Comparison of ENCODE assay signal across 1 fruit fly cellular context in genomic region chrX:14237873-14238394, dm6.
TF ChIP-seq lines count a peak whose summit lies in the region.

Gene Fbxl4 (minus strand): TSS chrX:14237923.
Gene Dus2 (plus strand): TSS chrX:14237988.

TF ChIP-seq in whole organism, embryonic, 481 proteins besides CTCF, POLR2A, EP300 and RAD21 (continued from another document and continues in another):
- TF ChIP-seq schlank (tag; optimal IDR thresholded peaks at IDR 0.05; lab: Kevin White, UChicago): peak; percentile 70
- TF ChIP-seq NC2α (GFP tag; optimal IDR thresholded peaks at IDR 0.05; lab: Kevin White, UChicago): peak; percentile 63
- no peak for TF ChIP-seq mld (GFP tag; IDR thresholded peaks at IDR 0.05; lab: Robert Waterston, UW; ENCODE audit: partially characterized antibody)
- TF ChIP-seq CG10959 (GFP tag; IDR thresholded peaks at IDR 0.05; lab: Robert Waterston, UW): peak; percentile 94
- peak; percentile 96 for TF ChIP-seq row (GFP tag; IDR thresholded peaks at IDR 0.05; lab: Robert Waterston, UW)
- TF ChIP-seq Bdp1 (GFP tag; optimal IDR thresholded peaks at IDR 0.05; lab: Kevin White, UChicago): peak; percentile 81
- TF ChIP-seq CG6854 (GFP tag; optimal IDR thresholded peaks at IDR 0.05; lab: Kevin White, UChicago): peak; percentile 74
- TF ChIP-seq lab (GFP tag; optimal IDR thresholded peaks at IDR 0.05; lab: Kevin White, UChicago): peak; percentile 92
- TF ChIP-seq CG10366 (GFP tag; IDR thresholded peaks at IDR 0.05; lab: Robert Waterston, UW): peak; percentile 91
- TF ChIP-seq CG13424 (tag; optimal IDR thresholded peaks at IDR 0.05; lab: Kevin White, UChicago): peak; percentile 95
- peak; percentile 68 for TF ChIP-seq Poxn (GFP tag; IDR thresholded peaks at IDR 0.05; lab: Robert Waterston, UW)
- TF ChIP-seq jigr1 (GFP tag; IDR thresholded peaks at IDR 0.05; lab: Robert Waterston, UW): peak; percentile 76
- peak; percentile 85 for TF ChIP-seq CG6765 (GFP tag; optimal IDR thresholded peaks at IDR 0.05; lab: Kevin White, UChicago)
- TF ChIP-seq Med (GFP tag; lab: Kevin White, UChicago): peak; percentile 99
- TF ChIP-seq gfzf (GFP tag; optimal IDR thresholded peaks at IDR 0.05; lab: Kevin White, UChicago): peak; percentile 36
- TF ChIP-seq CG8478 (optimal IDR thresholded peaks at IDR 0.05; lab: Kevin White, UChicago): no peak
- TF ChIP-seq sr (GFP tag; IDR thresholded peaks at IDR 0.05; lab: Robert Waterston, UW): peak; percentile 72; the same call in 2 of the 3 replicates
- no peak for TF ChIP-seq nau (GFP tag; optimal IDR thresholded peaks at IDR 0.05; lab: Kevin White, UChicago)
- TF ChIP-seq sens (GFP tag; lab: Kevin White, UChicago): peak; percentile 98
- TF ChIP-seq CG5953 (GFP tag; IDR thresholded peaks at IDR 0.05; lab: Robert Waterston, UW): peak; percentile 86
- peak; percentile 86 for TF ChIP-seq maf-S (GFP tag; optimal IDR thresholded peaks at IDR 0.05; lab: Kevin White, UChicago)
- peak; percentile 81 for TF ChIP-seq aop (GFP tag; IDR thresholded peaks at IDR 0.05; lab: Robert Waterston, UW)
- TF ChIP-seq dan (GFP tag; IDR thresholded peaks at IDR 0.05; lab: Robert Waterston, UW): peak; percentile 87
- no peak for TF ChIP-seq z (GFP tag; IDR thresholded peaks at IDR 0.05; lab: Robert Waterston, UW)
- peak; percentile 94 for TF ChIP-seq ci (GFP tag; IDR thresholded peaks at IDR 0.05; lab: Robert Waterston, UW)
- TF ChIP-seq tup (GFP tag; optimal IDR thresholded peaks at IDR 0.05; lab: Kevin White, UChicago): peak; percentile 83
- peak; percentile 70 for TF ChIP-seq Nf-YB (GFP tag; optimal IDR thresholded peaks at IDR 0.05; lab: Kevin White, UChicago)
- TF ChIP-seq CG11093 (GFP tag; IDR thresholded peaks at IDR 0.05; lab: Robert Waterston, UW): peak; percentile 85
- peak; percentile 88 for TF ChIP-seq ab (GFP tag; optimal IDR thresholded peaks at IDR 0.05; lab: Kevin White, UChicago)
- peak; percentile 90 for TF ChIP-seq CG10654 (GFP tag; optimal IDR thresholded peaks at IDR 0.05; lab: Kevin White, UChicago)
- TF ChIP-seq ftz-f1 (GFP tag; optimal IDR thresholded peaks at IDR 0.05; lab: Kevin White, UChicago): peak; percentile 51
- peak; percentile 92 for TF ChIP-seq CG1603 (tag; optimal IDR thresholded peaks at IDR 0.05; lab: Kevin White, UChicago)
- peak; percentile 70 for TF ChIP-seq luna (GFP tag; optimal IDR thresholded peaks at IDR 0.05; lab: Kevin White, UChicago)
- TF ChIP-seq CG3726 (GFP tag; IDR thresholded peaks at IDR 0.05; lab: Robert Waterston, UW): peak; percentile 86; the same call in 2 of the 3 replicates
- TF ChIP-seq bbx (GFP tag; IDR thresholded peaks at IDR 0.05; lab: Robert Waterston, UW; ENCODE audit: partially characterized antibody): peak; percentile 38; the same call in 1 of the 2 replicates
- peak; percentile 90 for TF ChIP-seq dmrt99B (tag; optimal IDR thresholded peaks at IDR 0.05; lab: Kevin White, UChicago)
- peak; percentile 88 for TF ChIP-seq CG32767 (GFP tag; IDR thresholded peaks at IDR 0.05; lab: Robert Waterston, UW)
- TF ChIP-seq Tbp (GFP tag; optimal IDR thresholded peaks at IDR 0.05; lab: Kevin White, UChicago): no peak
- peak; percentile 77 for TF ChIP-seq CG12071 (GFP tag; optimal IDR thresholded peaks at IDR 0.05; lab: Kevin White, UChicago)
- TF ChIP-seq mirr (GFP tag; optimal IDR thresholded peaks at IDR 0.05; lab: Kevin White, UChicago): peak; percentile 73
- TF ChIP-seq Asciz (GFP tag; optimal IDR thresholded peaks at IDR 0.05; lab: Kevin White, UChicago): peak; percentile 76
- peak; percentile 92 to 95 for TF ChIP-seq chif (GFP tag; optimal IDR thresholded peaks at IDR 0.05; lab: Kevin White, UChicago)
- no peak for TF ChIP-seq eve (GFP tag; optimal IDR thresholded peaks at IDR 0.05; lab: Kevin White, UChicago)
- TF ChIP-seq D19A (tag; optimal IDR thresholded peaks at IDR 0.05; lab: Kevin White, UChicago): peak; percentile 80
- TF ChIP-seq CG31224 (GFP tag; IDR thresholded peaks at IDR 0.05; lab: Robert Waterston, UW): peak; percentile 84
- TF ChIP-seq CG17186 (GFP tag; optimal IDR thresholded peaks at IDR 0.05; lab: Kevin White, UChicago): peak; percentile 66
- peak; percentile 89 for TF ChIP-seq NfI (GFP tag; optimal IDR thresholded peaks at IDR 0.05; lab: Kevin White, UChicago)
- TF ChIP-seq CG9215 (GFP tag; IDR thresholded peaks at IDR 0.05; lab: Robert Waterston, UW): peak; percentile 84
- peak; percentile 91 for TF ChIP-seq CG18262 (tag; optimal IDR thresholded peaks at IDR 0.05; lab: Kevin White, UChicago)
- peak; percentile 93 for TF ChIP-seq CG2712 (tag; optimal IDR thresholded peaks at IDR 0.05; lab: Kevin White, UChicago)
- TF ChIP-seq Deaf1 (tag; optimal IDR thresholded peaks at IDR 0.05; lab: Kevin White, UChicago): peak; percentile 63
- TF ChIP-seq phol (tag; optimal IDR thresholded peaks at IDR 0.05; lab: Kevin White, UChicago): peak; percentile 96
- TF ChIP-seq Ada2b (GFP tag; IDR thresholded peaks at IDR 0.05; lab: Robert Waterston, UW): peak; percentile 94
- TF ChIP-seq CG31441 (GFP tag; IDR thresholded peaks at IDR 0.05; lab: Robert Waterston, UW): peak; percentile 87
- TF ChIP-seq CG6254 (GFP tag; optimal IDR thresholded peaks at IDR 0.05; lab: Kevin White, UChicago): peak; percentile 78
- TF ChIP-seq tll (GFP tag; optimal IDR thresholded peaks at IDR 0.05; lab: Kevin White, UChicago): no peak
- TF ChIP-seq CG7839 (tag; optimal IDR thresholded peaks at IDR 0.05; lab: Kevin White, UChicago): peak; percentile 93
- peak; percentile 80 for TF ChIP-seq Ets97D (GFP tag; optimal IDR thresholded peaks at IDR 0.05; lab: Kevin White, UChicago)
- peak; percentile 45 for TF ChIP-seq ac (GFP tag; optimal IDR thresholded peaks at IDR 0.05; lab: Kevin White, UChicago)
- peak; percentile 94 for TF ChIP-seq zfh1 (GFP tag; IDR thresholded peaks at IDR 0.05; lab: Robert Waterston, UW)
- TF ChIP-seq CG11085 (GFP tag; IDR thresholded peaks at IDR 0.05; lab: Robert Waterston, UW): peak; percentile 91
- peak; percentile 92 for TF ChIP-seq tx (GFP tag; optimal IDR thresholded peaks at IDR 0.05; lab: Kevin White, UChicago)
- peak; percentile 48 for TF ChIP-seq Hey (tag; optimal IDR thresholded peaks at IDR 0.05; lab: Kevin White, UChicago)
- TF ChIP-seq tin (GFP tag; optimal IDR thresholded peaks at IDR 0.05; lab: Kevin White, UChicago): peak; percentile 97
- TF ChIP-seq az2 (GFP tag; optimal IDR thresholded peaks at IDR 0.05; lab: Kevin White, UChicago): peak; percentile 95
- peak; percentile 60; the same call in 1 of the 2 replicates for TF ChIP-seq sim (GFP tag; IDR thresholded peaks at IDR 0.05; lab: Robert Waterston, UW)
- peak; percentile 94 for TF ChIP-seq Chrac-16 (GFP tag; optimal IDR thresholded peaks at IDR 0.05; lab: Kevin White, UChicago)
- peak; percentile 36 for TF ChIP-seq CG9797 (GFP tag; optimal IDR thresholded peaks at IDR 0.05; lab: Kevin White, UChicago)
- TF ChIP-seq CG8281 (tag; optimal IDR thresholded peaks at IDR 0.05; lab: Kevin White, UChicago): peak; percentile 67
- TF ChIP-seq CG2875 (GFP tag; optimal IDR thresholded peaks at IDR 0.05; lab: Kevin White, UChicago): peak; percentile 82
- TF ChIP-seq dati (GFP tag; IDR thresholded peaks at IDR 0.05; lab: Robert Waterston, UW): peak; percentile 85
- peak; percentile 76 for TF ChIP-seq CG6813 (GFP tag; optimal IDR thresholded peaks at IDR 0.05; lab: Kevin White, UChicago)
- peak; percentile 90 for TF ChIP-seq grau (tag; optimal IDR thresholded peaks at IDR 0.05; lab: Kevin White, UChicago)
- peak; percentile 94 for TF ChIP-seq CG12659 (GFP tag; optimal IDR thresholded peaks at IDR 0.05; lab: Kevin White, UChicago)
- peak; percentile 94 for TF ChIP-seq CG14710 (tag; optimal IDR thresholded peaks at IDR 0.05; lab: Kevin White, UChicago)
- TF ChIP-seq CG1233 (GFP tag; optimal IDR thresholded peaks at IDR 0.05; lab: Kevin White, UChicago): peak; percentile 89
- peak; percentile 67 for TF ChIP-seq dimm (GFP tag; IDR thresholded peaks at IDR 0.05; lab: Robert Waterston, UW)
- TF ChIP-seq br (optimal IDR thresholded peaks at IDR 0.05; lab: Kevin White, UChicago): no peak
- TF ChIP-seq CG17912 (GFP tag; optimal IDR thresholded peaks at IDR 0.05; lab: Kevin White, UChicago): peak; percentile 9
- TF ChIP-seq odd (GFP tag; optimal IDR thresholded peaks at IDR 0.05; lab: Kevin White, UChicago): peak; percentile 72
- peak; percentile 66 for TF ChIP-seq CG10431 (GFP tag; optimal IDR thresholded peaks at IDR 0.05; lab: Kevin White, UChicago)
- peak; percentile 94 for TF ChIP-seq CG1602 (GFP tag; optimal IDR thresholded peaks at IDR 0.05; lab: Kevin White, UChicago)
- peak; percentile 44 for TF ChIP-seq run (tag; optimal IDR thresholded peaks at IDR 0.05; lab: Kevin White, UChicago)
- peak; percentile 92 for TF ChIP-seq mam (GFP tag; optimal IDR thresholded peaks at IDR 0.05; lab: Kevin White, UChicago)
- no peak; the same call in 2 of the 3 replicates for TF ChIP-seq hb (GFP tag; IDR thresholded peaks at IDR 0.05; lab: Robert Waterston, UW; ENCODE audit: partially characterized antibody)
- no peak; the same call in 1 of the 2 replicates for TF ChIP-seq ato (GFP tag; IDR thresholded peaks at IDR 0.05; lab: Robert Waterston, UW; ENCODE audit: partially characterized antibody)
- TF ChIP-seq CG30431 (GFP tag; optimal IDR thresholded peaks at IDR 0.05; lab: Kevin White, UChicago): peak; percentile 92
- TF ChIP-seq CG10267 (tag; optimal IDR thresholded peaks at IDR 0.05; lab: Kevin White, UChicago): peak; percentile 85
- TF ChIP-seq CG6791 (GFP tag; IDR thresholded peaks at IDR 0.05; lab: Robert Waterston, UW; ENCODE audit: partially characterized antibody): peak; percentile 37; the same call in 1 of the 3 replicates
- 0 out of 2 replicates have a peak, but pooled peaks have one; percentile 15 for TF ChIP-seq Dip2 (GFP tag; IDR thresholded peaks at IDR 0.05; lab: Robert Waterston, UW)
- peak; percentile 92 for TF ChIP-seq zen (tag; optimal IDR thresholded peaks at IDR 0.05; lab: Kevin White, UChicago)
- TF ChIP-seq slbo (GFP tag; IDR thresholded peaks at IDR 0.05; lab: Robert Waterston, UW): peak; percentile 96
- no peak for TF ChIP-seq CG42726 (GFP tag; IDR thresholded peaks at IDR 0.05; lab: Robert Waterston, UW; ENCODE audit: partially characterized antibody)
- peak; percentile 49 for TF ChIP-seq fd102C (GFP tag; optimal IDR thresholded peaks at IDR 0.05; lab: Kevin White, UChicago)
- TF ChIP-seq Myb (GFP tag; optimal IDR thresholded peaks at IDR 0.05; lab: Kevin White, UChicago): peak; percentile 75
- TF ChIP-seq CG18619 (GFP tag; optimal IDR thresholded peaks at IDR 0.05; lab: Kevin White, UChicago): peak; percentile 90
- peak; percentile 81 for TF ChIP-seq btn (GFP tag; optimal IDR thresholded peaks at IDR 0.05; lab: Kevin White, UChicago)
- TF ChIP-seq CG13775 (GFP tag; optimal IDR thresholded peaks at IDR 0.05; lab: Kevin White, UChicago): peak; percentile 96
- peak; percentile 66 for TF ChIP-seq Hand (GFP tag; optimal IDR thresholded peaks at IDR 0.05; lab: Kevin White, UChicago)
- peak; percentile 91 for TF ChIP-seq ttk (GFP tag; IDR thresholded peaks at IDR 0.05; lab: Robert Waterston, UW)
- TF ChIP-seq CG2199 (GFP tag; IDR thresholded peaks at IDR 0.05; lab: Robert Waterston, UW): peak; percentile 88
- TF ChIP-seq HmgZ (tag; optimal IDR thresholded peaks at IDR 0.05; lab: Kevin White, UChicago): peak; percentile 93
- peak; percentile 96 for TF ChIP-seq lilli (GFP tag; optimal IDR thresholded peaks at IDR 0.05; lab: Kevin White, UChicago)
- TF ChIP-seq Atf6 (GFP tag; IDR thresholded peaks at IDR 0.05; lab: Robert Waterston, UW): peak; percentile 92
- TF ChIP-seq sob (GFP tag; IDR thresholded peaks at IDR 0.05; lab: Robert Waterston, UW): peak; percentile 93
- peak; percentile 73 for TF ChIP-seq Spps (tag; optimal IDR thresholded peaks at IDR 0.05; lab: Kevin White, UChicago)
- TF ChIP-seq crc (GFP tag; optimal IDR thresholded peaks at IDR 0.05; lab: Kevin White, UChicago): peak; percentile 49
- peak; percentile 94 for TF ChIP-seq CG10979 (tag; optimal IDR thresholded peaks at IDR 0.05; lab: Kevin White, UChicago)
- peak; percentile 72 for TF ChIP-seq Ravus (GFP tag; IDR thresholded peaks at IDR 0.05; lab: Robert Waterston, UW)
- peak; percentile 38; the same call in 1 of the 2 replicates for TF ChIP-seq amos (GFP tag; IDR thresholded peaks at IDR 0.05; lab: Robert Waterston, UW; ENCODE audit: partially characterized antibody)
- TF ChIP-seq sug (tag; optimal IDR thresholded peaks at IDR 0.05; lab: Kevin White, UChicago): peak; percentile 90
- TF ChIP-seq hth (optimal IDR thresholded peaks at IDR 0.05; lab: Kevin White, UChicago): no peak
- TF ChIP-seq wor (GFP tag; IDR thresholded peaks at IDR 0.05; lab: Robert Waterston, UW): peak; percentile 92
- TF ChIP-seq Jarid2 (GFP tag; optimal IDR thresholded peaks at IDR 0.05; lab: Kevin White, UChicago): no peak
- peak; percentile 89 for TF ChIP-seq gt (GFP tag; IDR thresholded peaks at IDR 0.05; lab: Robert Waterston, UW)
- TF ChIP-seq Hr3 (GFP tag; optimal IDR thresholded peaks at IDR 0.05; lab: Kevin White, UChicago): peak; percentile 94
- TF ChIP-seq CG8290 (GFP tag; optimal IDR thresholded peaks at IDR 0.05; lab: Kevin White, UChicago): peak; percentile 46
- peak; percentile 78 to 94 for TF ChIP-seq CG8290 (tag; optimal IDR thresholded peaks at IDR 0.05; lab: Kevin White, UChicago)
- peak; percentile 74 for TF ChIP-seq kni (GFP tag; optimal IDR thresholded peaks at IDR 0.05; lab: Kevin White, UChicago)
- peak; percentile 61 for TF ChIP-seq CG7928 (GFP tag; optimal IDR thresholded peaks at IDR 0.05; lab: Kevin White, UChicago)
- peak; percentile 81 for TF ChIP-seq org-1 (GFP tag; optimal IDR thresholded peaks at IDR 0.05; lab: Kevin White, UChicago)
- peak; percentile 88 for TF ChIP-seq CG15269 (tag; optimal IDR thresholded peaks at IDR 0.05; lab: Kevin White, UChicago)
- peak; percentile 96 for TF ChIP-seq ken (GFP tag; IDR thresholded peaks at IDR 0.05; lab: Robert Waterston, UW)
- TF ChIP-seq CG18599 (GFP tag; optimal IDR thresholded peaks at IDR 0.05; lab: Kevin White, UChicago): peak; percentile 91
- TF ChIP-seq vvl (GFP tag; IDR thresholded peaks at IDR 0.05; lab: Robert Waterston, UW): peak; percentile 94
- TF ChIP-seq CG5245 (GFP tag; optimal IDR thresholded peaks at IDR 0.05; lab: Kevin White, UChicago): peak; percentile 91
- TF ChIP-seq Hr39 (optimal IDR thresholded peaks at IDR 0.05; lab: Kevin White, UChicago): no peak
- TF ChIP-seq Oaz (GFP tag; IDR thresholded peaks at IDR 0.05; lab: Robert Waterston, UW): peak; percentile 86
- peak; percentile 92 for TF ChIP-seq chn (GFP tag; optimal IDR thresholded peaks at IDR 0.05; lab: Kevin White, UChicago)
- no peak for TF ChIP-seq Kr (GFP tag; optimal IDR thresholded peaks at IDR 0.05; lab: Kevin White, UChicago)
